Fruit fly (Drosophila melanogaster): ENCODE measurements around the gene Fum2.
A peak's percentile ranks its signal among the peaks of the same experiment; 100 is the strongest.

Fum2 gene

dm6 chrX:6654198-6654831 is 27.3 kb upstream of the Fum2 start, which contains the start of the genes CG3226 and Cdc7 (continued):
- TF ChIP-seq her (GFP tag; optimal IDR thresholded peaks at IDR 0.05) (no peak), CG10274 (GFP tag; optimal IDR thresholded peaks at IDR 0.05) (peak; percentile 57), CG10321 (GFP tag; IDR thresholded peaks at IDR 0.05) (peak; percentile 39; the same call in 1 of the 2 replicates), tx (GFP tag; optimal IDR thresholded peaks at IDR 0.05) (no peak), Sry-δ (GFP tag; optimal IDR thresholded peaks at IDR 0.05) (peak; percentile 73), CG7745 (tag; optimal IDR thresholded peaks at IDR 0.05) (peak; percentile 14), ac (GFP tag; optimal IDR thresholded peaks at IDR 0.05) (peak; percentile 47), sna (GFP tag; IDR thresholded peaks at IDR 0.05; ENCODE audit: partially characterized antibody) (peak; percentile 55; the same call in 1 of the 2 replicates), sisA (GFP tag; IDR thresholded peaks at IDR 0.05) (no peak), CG17186 (GFP tag; optimal IDR thresholded peaks at IDR 0.05) (peak; percentile 65), CG14441 (GFP tag; IDR thresholded peaks at IDR 0.05) (peak; percentile 44; the same call in 1 of the 2 replicates), CG4820 (GFP tag; optimal IDR thresholded peaks at IDR 0.05) (peak; percentile 15), Hey (tag; optimal IDR thresholded peaks at IDR 0.05) (peak; percentile 40), CG43689 (GFP tag; IDR thresholded peaks at IDR 0.05) (peak; percentile 32; the same call in 1 of the 2 replicates), CkIIα-i1 (GFP tag; IDR thresholded peaks at IDR 0.05) (no peak), oc (tag; optimal IDR thresholded peaks at IDR 0.05) (peak; percentile 41), ro (GFP tag; IDR thresholded peaks at IDR 0.05) (no peak), CG3838 (GFP tag; optimal IDR thresholded peaks at IDR 0.05) (peak; percentile 35), CG34224 (GFP tag; IDR thresholded peaks at IDR 0.05; ENCODE audit: partially characterized antibody) (peak; percentile 45; the same call in 2 of the 3 replicates), sob (GFP tag; IDR thresholded peaks at IDR 0.05) (peak; percentile 74), tll (GFP tag; optimal IDR thresholded peaks at IDR 0.05) (no peak), CG12219 (GFP tag; optimal IDR thresholded peaks at IDR 0.05) (peak; percentile 49), CG8281 (tag; optimal IDR thresholded peaks at IDR 0.05) (peak; percentile 47), CG13775 (GFP tag; optimal IDR thresholded peaks at IDR 0.05) (peak; percentile 87), CG13296 (GFP tag; optimal IDR thresholded peaks at IDR 0.05) (peak; percentile 87), NK7.1 (GFP tag; optimal IDR thresholded peaks at IDR 0.05) (no peak), Dfd (GFP tag; optimal IDR thresholded peaks at IDR 0.05) (no peak), grn (GFP tag; optimal IDR thresholded peaks at IDR 0.05) (peak; percentile 69), Hmr (GFP tag; optimal IDR thresholded peaks at IDR 0.05) (peak; percentile 93), bigmax (GFP tag; optimal IDR thresholded peaks at IDR 0.05) (no peak), chinmo (GFP tag; IDR thresholded peaks at IDR 0.05; ENCODE audit: partially characterized antibody) (0 out of 4 replicates have a peak, but pooled peaks have one; percentile 11), lmd (GFP tag; IDR thresholded peaks at IDR 0.05) (peak; percentile 39; the same call in 1 of the 2 replicates), CG11696 (GFP tag; IDR thresholded peaks at IDR 0.05) (0 out of 2 replicates have a peak, but pooled peaks have one; percentile 11), jing (GFP tag; optimal IDR thresholded peaks at IDR 0.05) (no peak), CG4282 (GFP tag; optimal IDR thresholded peaks at IDR 0.05) (peak; percentile 26), B-H2 (GFP tag; optimal IDR thresholded peaks at IDR 0.05) (peak; percentile 80), CG4854 (GFP tag; optimal IDR thresholded peaks at IDR 0.05) (peak; percentile 31), Ets65A (GFP tag) (peak; percentile 93), CG7556 (GFP tag; optimal IDR thresholded peaks at IDR 0.05) (peak; percentile 67), zen (tag; optimal IDR thresholded peaks at IDR 0.05) (peak; percentile 23), pb (GFP tag; optimal IDR thresholded peaks at IDR 0.05) (peak; percentile 38), Opbp (GFP tag; IDR thresholded peaks at IDR 0.05; ENCODE audit: partially characterized antibody) (peak; percentile 83), unc-4 (GFP tag; IDR thresholded peaks at IDR 0.05; ENCODE audit: partially characterized antibody) (peak; percentile 66), CG15514 (GFP tag; optimal IDR thresholded peaks at IDR 0.05) (peak; percentile 92), tin (GFP tag; optimal IDR thresholded peaks at IDR 0.05) (peak; percentile 31), CG6765 (GFP tag; optimal IDR thresholded peaks at IDR 0.05) (peak; percentile 92), br (optimal IDR thresholded peaks at IDR 0.05) (no peak), Hmx (GFP tag; optimal IDR thresholded peaks at IDR 0.05) (no peak), Chrac-16 (GFP tag; optimal IDR thresholded peaks at IDR 0.05) (peak; percentile 38)
